Fruit fly (Drosophila melanogaster): ENCODE data around the gene Ir100a.

The Ir100a gene

dm6 chr3R:31812117-31812975 is 11.6 kb downstream of the Ir100a start, which contains the start of the genes FeCH and RhoGAP100F (continued):
- TF ChIP-seq salm (tag; optimal IDR thresholded peaks at IDR 0.05) = no peak
- no peak for TF ChIP-seq gem (tag; optimal IDR thresholded peaks at IDR 0.05)
- TF ChIP-seq CG4404 (GFP tag; IDR thresholded peaks at IDR 0.05) = no peak
- TF ChIP-seq slbo (GFP tag; IDR thresholded peaks at IDR 0.05) = no peak
- TF ChIP-seq pzg (GFP tag; optimal IDR thresholded peaks at IDR 0.05) = peak; percentile 60
- no peak for TF ChIP-seq CG1792 (GFP tag; optimal IDR thresholded peaks at IDR 0.05)
- TF ChIP-seq HLH54F (GFP tag; optimal IDR thresholded peaks at IDR 0.05) = no peak
- no peak for TF ChIP-seq ken (GFP tag; IDR thresholded peaks at IDR 0.05)
- no peak for TF ChIP-seq nerfin-1 (tag; optimal IDR thresholded peaks at IDR 0.05)
- TF ChIP-seq bab2 (GFP tag; optimal IDR thresholded peaks at IDR 0.05) = no peak
- no peak for TF ChIP-seq CG32767 (GFP tag; IDR thresholded peaks at IDR 0.05)
- no peak for TF ChIP-seq pb (GFP tag; optimal IDR thresholded peaks at IDR 0.05)
- TF ChIP-seq Hand (GFP tag; optimal IDR thresholded peaks at IDR 0.05) = peak; percentile 5
- TF ChIP-seq HLH4C (GFP tag; IDR thresholded peaks at IDR 0.05; ENCODE audit: partially characterized antibody) = no peak
- no peak for TF ChIP-seq gro (GFP tag; optimal IDR thresholded peaks at IDR 0.05)
- no peak for TF ChIP-seq CG10979 (tag; optimal IDR thresholded peaks at IDR 0.05)
- TF ChIP-seq ato (GFP tag; IDR thresholded peaks at IDR 0.05; ENCODE audit: partially characterized antibody) = no peak
- TF ChIP-seq eve (GFP tag; optimal IDR thresholded peaks at IDR 0.05) = no peak
- no peak for TF ChIP-seq CG4360 (GFP tag; IDR thresholded peaks at IDR 0.05)
- no peak for TF ChIP-seq vfl (GFP tag; optimal IDR thresholded peaks at IDR 0.05)
- no peak for TF ChIP-seq usp (GFP tag; optimal IDR thresholded peaks at IDR 0.05)
- TF ChIP-seq pnt (GFP tag; optimal IDR thresholded peaks at IDR 0.05) = no peak
- no peak for TF ChIP-seq luna (GFP tag; optimal IDR thresholded peaks at IDR 0.05)
- TF ChIP-seq cato (GFP tag; optimal IDR thresholded peaks at IDR 0.05; ENCODE audit: borderline replicate concordance) = no peak
- no peak for TF ChIP-seq CG17361 (GFP tag; IDR thresholded peaks at IDR 0.05)
- no peak for TF ChIP-seq cas (GFP tag; IDR thresholded peaks at IDR 0.05)
- TF ChIP-seq CG12659 (GFP tag; optimal IDR thresholded peaks at IDR 0.05) = peak; percentile 49
- TF ChIP-seq unpg (GFP tag; optimal IDR thresholded peaks at IDR 0.05) = no peak
- TF ChIP-seq row (GFP tag; IDR thresholded peaks at IDR 0.05) = no peak
- no peak for TF ChIP-seq CG12236 (GFP tag; optimal IDR thresholded peaks at IDR 0.05)
- TF ChIP-seq CG8089 (GFP tag; optimal IDR thresholded peaks at IDR 0.05) = no peak
- peak; percentile 40 for TF ChIP-seq MESR4 (GFP tag; optimal IDR thresholded peaks at IDR 0.05)
- TF ChIP-seq br (optimal IDR thresholded peaks at IDR 0.05) = no peak
- no peak for TF ChIP-seq CG17802 (tag; optimal IDR thresholded peaks at IDR 0.05)
- TF ChIP-seq bsh (GFP tag; optimal IDR thresholded peaks at IDR 0.05) = no peak
- no peak for TF ChIP-seq ro (GFP tag; IDR thresholded peaks at IDR 0.05)
- TF ChIP-seq CG1603 (tag; optimal IDR thresholded peaks at IDR 0.05) = peak; percentile 29
- TF ChIP-seq CG1233 (GFP tag; optimal IDR thresholded peaks at IDR 0.05) = no peak
- no peak for TF ChIP-seq Hmr (GFP tag; optimal IDR thresholded peaks at IDR 0.05)
- TF ChIP-seq CG8924 (tag; optimal IDR thresholded peaks at IDR 0.05) = no peak
- TF ChIP-seq Bdp1 (GFP tag; optimal IDR thresholded peaks at IDR 0.05) = no peak
- no peak for TF ChIP-seq Mad (GFP tag; optimal IDR thresholded peaks at IDR 0.05)
- no peak for TF ChIP-seq CG34376 (GFP tag; optimal IDR thresholded peaks at IDR 0.05)
- TF ChIP-seq Gsc (GFP tag; IDR thresholded peaks at IDR 0.05) = no peak
- no peak for TF ChIP-seq corto (GFP tag; optimal IDR thresholded peaks at IDR 0.05)
- no peak for TF ChIP-seq CG13424 (tag; optimal IDR thresholded peaks at IDR 0.05)
- no peak for TF ChIP-seq Xrp1 (GFP tag; IDR thresholded peaks at IDR 0.05)
- TF ChIP-seq Drgx (GFP tag; IDR thresholded peaks at IDR 0.05) = no peak
- no peak for TF ChIP-seq CG4730 (GFP tag; IDR thresholded peaks at IDR 0.05)
- peak; percentile 19 for TF ChIP-seq Ets97D (GFP tag; optimal IDR thresholded peaks at IDR 0.05)
- no peak for TF ChIP-seq lmd (GFP tag; IDR thresholded peaks at IDR 0.05)

Data from whole organism, embryonic.